Worm (Caenorhabditis elegans) whole organism, young adult: ENCODE measurements around the gene bath-26.

Source experiments
- B0019.2 ChIP-seq: fragments of 200-800 bp; sonication (Bioruptor generic); conservative IDR thresholded peaks from 2 replicates; pipeline ENCODE4 v1.3.6; 2022; ENCODE audit warnings: missing genetic modification reagents, missing genetic modification characterization, missing compliant biosample characterization
- T26A5.8 ChIP-seq: sonication (generic microtip); optimal IDR thresholded peaks from 2 replicates; lab custom pipeline; 2016; ENCODE audit warnings: missing genetic modification characterization, missing compliant biosample characterization
- attf-6 ChIP-seq: fragments of 200-800 bp; sonication (Bioruptor generic); IDR thresholded peaks from 2 replicates; pipeline ENCODE4 v1.3.6; 2022; ENCODE audit warnings: missing genetic modification reagents, missing genetic modification characterization, missing compliant biosample characterization
- egl-44 ChIP-seq: fragments of 200-800 bp; sonication (Bioruptor generic); IDR thresholded peaks from 2 replicates; pipeline ENCODE4 v1.3.6; 2022; ENCODE audit warnings: missing genetic modification reagents, missing genetic modification characterization, missing compliant biosample characterization
- lin-40 ChIP-seq: sonication (generic microtip); optimal IDR thresholded peaks from 2 replicates; lab custom pipeline; 2016; ENCODE audit warnings: missing genetic modification characterization, mild to moderate bottlenecking, missing compliant biosample characterization, missing genotype, missing genetic modification reagents
- snpc-4 ChIP-seq, 5 experiments: fragments of 150-350 bp in 1 of 5; sonication (generic microtip) in 4 of 5; optimal IDR thresholded peaks; 2 replicates each; lab custom pipeline; 2014 to 2018; ENCODE audit warnings: missing genetic modification characterization in 5 of 5, missing biosample characterization in 3 of 5, antibody characterized with exemption in 2 of 5, mild to moderate bottlenecking in 2 of 5, missing compliant biosample characterization in 2 of 5, missing genotype in 2 of 5, moderate library complexity in 2 of 5, missing genetic modification reagents in 1 of 5

ce11 chrII:1601507-1601906 lies 946 bp upstream of the bath-26 start, which contains the start of gene bath-47:
- TF ChIP-seq attf-6 (GFP tag; lab: Robert Waterston, UW) (no peak), lin-40 (tag; lab: Kevin White, UChicago) (no peak), egl-44 (no peak), T26A5.8 (tag; lab: Kevin White, UChicago) (no peak), B0019.2 (GFP tag; lab: Robert Waterston, UW) (no peak), snpc-4 (GFP tag; optimal IDR thresholded peaks at IDR 0.05; lab: Kevin White, UChicago) (no peak), snpc-4 (tag; optimal IDR thresholded peaks at IDR 0.05; lab: Kevin White, UChicago) (no peak)
